Fruit fly (Drosophila melanogaster): ENCODE measurements around the gene Pdp1.

The Pdp1 gene

DNA sequence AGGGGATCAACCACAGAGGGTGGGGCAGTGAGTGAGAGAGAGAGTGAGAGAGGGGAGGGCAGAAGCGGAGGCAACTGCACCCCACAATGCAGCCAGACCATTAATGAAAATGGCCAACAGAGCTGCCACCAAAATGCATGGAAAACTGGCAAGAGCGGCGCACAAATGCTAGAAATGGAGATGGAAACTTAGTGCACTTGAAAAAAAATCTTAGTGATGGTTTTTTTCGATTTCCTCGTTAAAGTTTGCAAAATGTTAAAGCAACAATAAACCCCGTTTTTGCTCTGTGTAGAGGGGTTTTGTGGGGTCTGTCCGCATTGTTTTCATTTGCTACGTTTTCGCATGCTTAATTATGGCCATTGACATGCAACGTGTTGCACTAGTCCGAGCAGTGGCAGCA is 10.3 kb upstream of the Pdp1 start:
- TF ChIP-seq Dfd (GFP tag; optimal IDR thresholded peaks at IDR 0.05): no peak
- no peak for TF ChIP-seq Rel (GFP tag; optimal IDR thresholded peaks at IDR 0.05)
- TF ChIP-seq Rel (tag; optimal IDR thresholded peaks at IDR 0.05): no peak

- TF ChIP-seq woc (GFP tag; optimal IDR thresholded peaks at IDR 0.05) (no peak), CG9705 (GFP tag; optimal IDR thresholded peaks at IDR 0.05) (no peak), dmrt93B (GFP tag; optimal IDR thresholded peaks at IDR 0.05) (no peak), Sp1 (GFP tag; optimal IDR thresholded peaks at IDR 0.05) (no peak), CG32264 (GFP tag; optimal IDR thresholded peaks at IDR 0.05) (no peak), Hr78 (GFP tag; optimal IDR thresholded peaks at IDR 0.05) (no peak), h (GFP tag; optimal IDR thresholded peaks at IDR 0.05) (no peak), Hr83 (GFP tag; optimal IDR thresholded peaks at IDR 0.05; ENCODE audit: poor library complexity, severe bottlenecking) (no peak), tai (GFP tag; optimal IDR thresholded peaks at IDR 0.05) (no peak), fru (GFP tag; optimal IDR thresholded peaks at IDR 0.05) (no peak), sv (GFP tag; optimal IDR thresholded peaks at IDR 0.05) (no peak)
Measured at dm6 chr3L:7876367-7876703, 9.2 kb upstream of the Pdp1 start.

DNA sequence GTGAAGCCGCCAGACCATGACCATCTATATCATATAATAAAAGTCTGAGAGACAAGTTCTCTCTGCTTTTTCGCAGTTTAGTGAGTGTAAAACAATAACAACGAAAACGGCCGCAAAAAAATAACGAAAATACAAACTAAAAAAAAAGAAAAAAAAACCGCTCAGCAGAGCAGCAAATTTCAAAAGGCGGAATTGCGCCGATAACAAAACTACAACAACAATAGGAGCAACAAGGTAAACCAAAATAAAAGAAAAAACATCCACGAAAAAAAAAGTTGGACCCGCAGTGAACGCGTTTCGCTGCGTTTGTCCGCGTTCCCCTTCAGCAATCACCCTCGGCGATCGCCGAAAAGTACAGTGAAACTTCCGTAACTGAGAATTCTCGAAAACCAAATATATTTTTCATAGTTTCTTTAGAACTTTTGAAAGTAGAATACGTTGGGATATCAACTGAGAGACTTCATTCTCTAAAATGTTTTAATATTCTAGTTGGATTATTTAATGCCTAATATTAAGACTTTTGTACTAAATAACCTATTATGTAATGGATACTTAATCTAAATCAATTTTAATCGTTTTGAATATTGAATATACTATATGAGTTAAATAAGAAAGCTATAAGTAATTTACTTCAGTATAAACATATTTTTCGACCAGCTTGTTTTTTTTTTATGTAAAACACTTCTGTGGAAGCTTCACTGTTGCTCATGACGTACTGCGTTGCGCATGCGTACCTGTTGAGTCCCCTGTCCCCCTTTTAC is 8.6 kb upstream of the Pdp1 start:
- TF ChIP-seq Vsx2 (GFP tag; optimal IDR thresholded peaks at IDR 0.05; ENCODE audit: partially characterized antibody) (no peak), jim (GFP tag; optimal IDR thresholded peaks at IDR 0.05) (no peak), lola (GFP tag; optimal IDR thresholded peaks at IDR 0.05) (no peak), Myc (optimal IDR thresholded peaks at IDR 0.05) (no peak), br (GFP tag; optimal IDR thresholded peaks at IDR 0.05) (peak; percentile 49), Dif (GFP tag; optimal IDR thresholded peaks at IDR 0.05; ENCODE audit: partially characterized antibody) (no peak), psq (GFP tag; optimal IDR thresholded peaks at IDR 0.05) (peak; percentile 78), Dfd (GFP tag; optimal IDR thresholded peaks at IDR 0.05) (no peak), HLH106 (tag; optimal IDR thresholded peaks at IDR 0.05) (peak; percentile 73), CG9705 (GFP tag; optimal IDR thresholded peaks at IDR 0.05) (peak; percentile 56), sv (GFP tag; optimal IDR thresholded peaks at IDR 0.05) (peak; percentile 58), Jra (GFP tag; optimal IDR thresholded peaks at IDR 0.05) (peak; percentile 63), Rel (GFP tag; optimal IDR thresholded peaks at IDR 0.05) (no peak), Rel (tag; optimal IDR thresholded peaks at IDR 0.05) (peak; percentile 20), dmrt93B (GFP tag; optimal IDR thresholded peaks at IDR 0.05) (peak; percentile 65), tai (GFP tag; optimal IDR thresholded peaks at IDR 0.05) (peak; percentile 48), sage (GFP tag; optimal IDR thresholded peaks at IDR 0.05) (no peak), pan (optimal IDR thresholded peaks at IDR 0.05) (no peak), usp (GFP tag; optimal IDR thresholded peaks at IDR 0.05) (no peak), brk (GFP tag; optimal IDR thresholded peaks at IDR 0.05) (no peak), rgr (GFP tag; optimal IDR thresholded peaks at IDR 0.05) (peak; percentile 61), Abd-B (GFP tag; optimal IDR thresholded peaks at IDR 0.05) (no peak), woc (GFP tag; optimal IDR thresholded peaks at IDR 0.05) (peak; percentile 69), CG32264 (GFP tag; optimal IDR thresholded peaks at IDR 0.05) (no peak), GATAd (GFP tag; optimal IDR thresholded peaks at IDR 0.05) (no peak), Mio (GFP tag; optimal IDR thresholded peaks at IDR 0.05) (no peak), Hr83 (GFP tag; optimal IDR thresholded peaks at IDR 0.05; ENCODE audit: poor library complexity, severe bottlenecking) (no peak), dl (GFP tag; optimal IDR thresholded peaks at IDR 0.05; ENCODE audit: insufficient read depth in 1 of 2, partially characterized antibody in 2 of 2) (no peak), dsf (GFP tag; optimal IDR thresholded peaks at IDR 0.05; ENCODE audit: borderline replicate concordance) (no peak), h (GFP tag; optimal IDR thresholded peaks at IDR 0.05) (peak; percentile 70), ey (GFP tag; optimal IDR thresholded peaks at IDR 0.05) (peak; percentile 78), fru (GFP tag; optimal IDR thresholded peaks at IDR 0.05) (peak; percentile 79), N (GFP tag; optimal IDR thresholded peaks at IDR 0.05) (no peak), Sp1 (GFP tag; optimal IDR thresholded peaks at IDR 0.05) (peak; percentile 82), Hnf4 (GFP tag; optimal IDR thresholded peaks at IDR 0.05) (peak; percentile 45), Hr78 (GFP tag; optimal IDR thresholded peaks at IDR 0.05) (no peak), OdsH (GFP tag; optimal IDR thresholded peaks at IDR 0.05) (peak; percentile 77), foxo (GFP tag; optimal IDR thresholded peaks at IDR 0.05) (peak in 1 of 2 experiments; percentile 77), CrebA (GFP tag; optimal IDR thresholded peaks at IDR 0.05; ENCODE audit: borderline replicate concordance) (no peak)

Measured in whole organism, wandering third instar larva.